Worm (Caenorhabditis elegans) whole organism, L2 larva: ENCODE data around the gene Y19D2B.1.

ENCODE experiments used
- C34F6.9 ChIP-seq: fragments of 150-350 bp; optimal IDR thresholded peaks from 2 replicates; lab custom pipeline; 2014; ENCODE audit warnings: missing biosample characterization, missing genetic modification characterization
- F13H6.1 ChIP-seq: sonication (generic microtip); optimal IDR thresholded peaks from 2 replicates; lab custom pipeline; 2016; ENCODE audit warnings: missing genetic modification characterization, missing compliant biosample characterization
- aly-2 ChIP-seq: fragments of 150-350 bp; optimal IDR thresholded peaks from 2 replicates; lab custom pipeline; 2014; ENCODE audit warnings: missing biosample characterization, missing genetic modification characterization
- ama-1 ChIP-seq: fragments of 150-350 bp; optimal IDR thresholded peaks from 2 replicates; lab custom pipeline; 2018; ENCODE audit warnings: inconsistent platforms
- blmp-1 ChIP-seq: sonication (generic microtip); optimal IDR thresholded peaks from 2 replicates; lab custom pipeline; 2017; ENCODE audit warnings: missing genetic modification characterization, mild to moderate bottlenecking, missing compliant biosample characterization, antibody characterized with exemption, moderate library complexity; ENCODE audit not compliant: insufficient read depth
- ceh-16 ChIP-seq: fragments of 150-350 bp; optimal IDR thresholded peaks from 2 replicates; lab custom pipeline; 2014; ENCODE audit warnings: missing biosample characterization, missing genetic modification characterization
- ceh-82 ChIP-seq: fragments of 150-350 bp; optimal IDR thresholded peaks from 2 replicates; lab custom pipeline; 2014; ENCODE audit warnings: missing biosample characterization, missing genetic modification characterization
- dmd-4 ChIP-seq: sonication (generic microtip); optimal IDR thresholded peaks from 2 replicates; lab custom pipeline; 2017; ENCODE audit warnings: missing biosample characterization, missing genetic modification characterization
- egl-27 ChIP-seq: sonication (generic microtip); optimal IDR thresholded peaks from 3 replicates; lab custom pipeline; 2017; ENCODE audit warnings: missing biosample characterization, missing genetic modification reagents, missing genetic modification characterization
- elt-1 ChIP-seq: fragments of 150-350 bp; optimal IDR thresholded peaks from 2 replicates; lab custom pipeline; 2014; ENCODE audit warnings: missing biosample characterization, missing genetic modification characterization
- elt-3 ChIP-seq: sonication (generic microtip); optimal IDR thresholded peaks from 2 replicates; lab custom pipeline; 2017; ENCODE audit warnings: missing biosample characterization, missing genetic modification characterization
- fos-1 ChIP-seq: fragments of 150-350 bp; optimal IDR thresholded peaks from 2 replicates; lab custom pipeline; 2014; ENCODE audit warnings: missing biosample characterization, missing genetic modification characterization
- gmeb-1 ChIP-seq: fragments of 150-350 bp; optimal IDR thresholded peaks from 2 replicates; lab custom pipeline; 2014; ENCODE audit warnings: missing biosample characterization, missing genetic modification characterization
- lin-11 ChIP-seq: fragments of 150-350 bp; sonication (generic microtip); optimal IDR thresholded peaks from 2 replicates; lab custom pipeline; 2014; ENCODE audit warnings: missing biosample characterization, missing genetic modification characterization, inconsistent platforms, mixed read lengths
- lin-13 ChIP-seq: fragments of 150-350 bp; optimal IDR thresholded peaks from 2 replicates; lab custom pipeline; 2014; ENCODE audit warnings: missing biosample characterization, missing genetic modification reagents, missing genetic modification characterization
- mab-5 ChIP-seq: fragments of 150-350 bp; optimal IDR thresholded peaks from 2 replicates; lab custom pipeline; 2014; ENCODE audit warnings: missing biosample characterization, missing genetic modification characterization
- mdl-1 ChIP-seq, 2 experiments: fragments of 150-350 bp in 1 of 2; sonication (generic microtip) in 1 of 2; optimal IDR thresholded peaks; 2 replicates each; lab custom pipeline; 2017; ENCODE audit warnings: missing biosample characterization in 2 of 2, missing genetic modification characterization in 2 of 2
- nhr-10 ChIP-seq: sonication (generic microtip); optimal IDR thresholded peaks from 2 replicates; lab custom pipeline; 2017; ENCODE audit warnings: missing biosample characterization, missing genetic modification characterization
- nhr-12 ChIP-seq: fragments of 150-350 bp; optimal IDR thresholded peaks from 2 replicates; lab custom pipeline; 2014; ENCODE audit warnings: missing biosample characterization, missing genetic modification characterization
- nhr-21 ChIP-seq: fragments of 150-350 bp; optimal IDR thresholded peaks from 2 replicates; lab custom pipeline; 2014; ENCODE audit warnings: missing biosample characterization, missing genetic modification characterization
- nhr-237 ChIP-seq: fragments of 150-350 bp; optimal IDR thresholded peaks from 2 replicates; lab custom pipeline; 2014; ENCODE audit warnings: missing biosample characterization, missing genetic modification characterization
- nhr-25 ChIP-seq: fragments of 150-350 bp; sonication (generic microtip); optimal IDR thresholded peaks from 3 replicates; lab custom pipeline; 2014; ENCODE audit warnings: missing biosample characterization, missing genetic modification characterization
- nhr-6 ChIP-seq: fragments of 150-350 bp; optimal IDR thresholded peaks from 2 replicates; lab custom pipeline; 2014; ENCODE audit warnings: missing biosample characterization, missing genetic modification characterization
- nhr-77 ChIP-seq: fragments of 150-350 bp; optimal IDR thresholded peaks from 2 replicates; lab custom pipeline; 2014; ENCODE audit warnings: missing biosample characterization, missing genetic modification characterization
- peb-1 ChIP-seq: fragments of 150-350 bp; optimal IDR thresholded peaks from 2 replicates; lab custom pipeline; 2014; ENCODE audit warnings: missing biosample characterization, missing genetic modification characterization
- sem-4 ChIP-seq: fragments of 150-350 bp; optimal IDR thresholded peaks from 2 replicates; lab custom pipeline; 2014; ENCODE audit warnings: missing biosample characterization, missing genetic modification reagents, missing genetic modification characterization
- sma-9 ChIP-seq, 2 experiments: fragments of 150-350 bp in 1 of 2; sonication (generic microtip) in 1 of 2; optimal IDR thresholded peaks; 2 replicates each; lab custom pipeline; 2014 to 2016; ENCODE audit warnings: missing genetic modification characterization in 2 of 2, mild to moderate bottlenecking in 1 of 2, missing biosample characterization in 1 of 2, missing compliant biosample characterization in 1 of 2, missing genetic modification reagents in 1 of 2, moderate library complexity in 1 of 2
- unc-39 ChIP-seq: fragments of 150-350 bp; optimal IDR thresholded peaks from 2 replicates; lab custom pipeline; 2014; ENCODE audit warnings: missing biosample characterization, missing genetic modification characterization
- unc-62 ChIP-seq: fragments of 150-350 bp; optimal IDR thresholded peaks from 2 replicates; lab custom pipeline; 2014; ENCODE audit warnings: missing biosample characterization, missing genetic modification reagents, missing genetic modification characterization
- zag-1 ChIP-seq: fragments of 150-350 bp; optimal IDR thresholded peaks from 2 replicates; lab custom pipeline; 2014; ENCODE audit warnings: missing biosample characterization, missing genetic modification characterization
- ztf-1 ChIP-seq: fragments of 200-800 bp; sonication (Bioruptor generic); conservative IDR thresholded peaks from 2 replicates; pipeline ENCODE4 v1.3.6; 2022; ENCODE audit warnings: missing genetic modification characterization, missing compliant biosample characterization
- ztf-11 ChIP-seq: sonication (generic microtip); optimal IDR thresholded peaks from 2 replicates; lab custom pipeline; 2017; ENCODE audit warnings: missing biosample characterization, missing genetic modification characterization
- ztf-4 ChIP-seq: fragments of 150-350 bp; optimal IDR thresholded peaks from 2 replicates; lab custom pipeline; 2014; ENCODE audit warnings: missing biosample characterization, missing genetic modification characterization

Gene Y19D2B.1

DNA sequence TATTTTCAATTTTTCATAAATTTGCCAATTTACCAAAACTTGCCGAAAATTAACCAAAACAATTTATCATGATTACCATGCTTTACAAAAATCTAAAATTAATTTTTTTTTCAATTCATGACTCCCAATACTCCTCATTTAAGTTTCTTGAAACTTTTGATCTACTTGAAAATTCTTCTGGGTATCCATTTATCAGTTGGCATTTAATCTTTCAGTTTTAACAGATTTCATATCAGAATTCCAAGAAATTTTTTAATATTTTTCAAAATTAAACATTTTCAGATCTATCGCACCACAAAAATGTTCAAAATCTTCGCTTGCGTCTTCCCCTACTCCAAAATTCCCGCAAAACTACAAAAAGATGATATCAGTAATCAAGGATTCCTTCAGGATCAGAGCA, 1.2 kb upstream of the Y19D2B.1 start, which contains the start of gene Y19D2B.2:
Y19D2B.2 (plus strand) TSS at position 301 of the 400 bp plus-strand sequence.
- TF ChIP-seq nhr-25 (tag; lab: Kevin White, UChicago): no peak
- no peak for TF ChIP-seq nhr-21 (tag; lab: Kevin White, UChicago)
- TF ChIP-seq unc-62 (GFP tag; lab: Kevin White, UChicago): no peak
- no peak for TF ChIP-seq elt-3 (tag; lab: Kevin White, UChicago)
- no peak for TF ChIP-seq F13H6.1 (tag; lab: Kevin White, UChicago)
- no peak for TF ChIP-seq gmeb-1 (tag; lab: Kevin White, UChicago)
- no peak for TF ChIP-seq nhr-10 (tag; lab: Kevin White, UChicago)
- TF ChIP-seq mab-5 (tag; lab: Kevin White, UChicago): no peak

- TF ChIP-seq fos-1 (tag; lab: Kevin White, UChicago) (peak; percentile 60), ztf-1 (GFP tag; lab: Robert Waterston, UW) (no peak), peb-1 (tag; lab: Kevin White, UChicago) (no peak), nhr-21 (tag; lab: Kevin White, UChicago) (no peak), mab-5 (tag; lab: Kevin White, UChicago) (no peak), nhr-6 (tag; lab: Kevin White, UChicago) (no peak)
These were observed 4.4 kb downstream of the Y19D2B.1 start, which contains the start of gene tba-4 for ce11 chrII:10918293-10918756. TSS of gene tba-4 (plus strand) at chrII:10918706.

- TF ChIP-seq sem-4 (tag; lab: Kevin White, UChicago) (no peak), lin-13 (GFP tag; lab: Kevin White, UChicago) (no peak), lin-11 (tag; lab: Kevin White, UChicago) (no peak), blmp-1 (tag; lab: Kevin White, UChicago) (no peak), ceh-16 (tag; lab: Kevin White, UChicago) (no peak), ceh-82 (tag; lab: Kevin White, UChicago) (no peak), ztf-11 (tag; lab: Kevin White, UChicago) (no peak), aly-2 (tag; lab: Kevin White, UChicago) (no peak), nhr-237 (no peak), mdl-1 (tag; optimal IDR thresholded peaks at IDR 0.05; lab: Kevin White, UChicago) (no peak)
These were observed 5.6 kb downstream of the Y19D2B.1 start, which contains the start of gene F44F4.10 for ce11 chrII:10917174-10917573. TSS of gene F44F4.10 (minus strand) at chrII:10917274.

- TF ChIP-seq zag-1 (tag; lab: Kevin White, UChicago) (no peak), egl-27 (tag; lab: Kevin White, UChicago) (no peak), nhr-6 (tag; lab: Kevin White, UChicago) (no peak), nhr-77 (no peak), mdl-1 (tag; optimal IDR thresholded peaks at IDR 0.05; lab: Kevin White, UChicago) (no peak), aly-2 (tag; lab: Kevin White, UChicago) (no peak), C34F6.9 (no peak), fos-1 (tag; lab: Kevin White, UChicago) (no peak), blmp-1 (tag; lab: Kevin White, UChicago) (no peak), gmeb-1 (tag; lab: Kevin White, UChicago) (no peak)
These were observed 7.0 kb downstream of the Y19D2B.1 start, which contains the start of gene F44F4.9 for ce11 chrII:10915732-10916131. TSS of gene F44F4.9 (minus strand) at chrII:10915832.

- no peak for TF ChIP-seq nhr-25 (tag; lab: Kevin White, UChicago)
These were observed 8.4 kb downstream of the Y19D2B.1 start, which contains the start of gene F44F4.15 for ce11 chrII:10914366-10914765. TSS of gene F44F4.15 (plus strand) at chrII:10914666.

DNA sequence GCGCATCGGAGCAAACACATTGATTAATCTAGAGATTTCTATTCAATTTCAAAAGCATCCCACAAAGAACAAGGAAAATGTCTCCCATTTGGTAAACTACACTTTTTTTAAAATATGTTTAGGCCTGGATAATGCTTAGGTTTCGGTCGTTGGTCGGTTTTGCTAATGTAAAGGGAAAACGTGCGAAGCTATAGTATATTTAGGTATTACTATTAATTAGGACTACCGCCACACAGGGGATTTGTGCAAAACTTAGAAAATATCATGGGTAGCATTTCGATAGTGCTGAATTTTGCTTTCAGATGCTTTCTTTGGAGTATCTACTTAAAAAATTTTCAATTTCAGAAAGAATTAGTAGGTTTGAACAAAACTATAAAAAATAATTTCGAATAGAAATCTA, 9.8 kb downstream of the Y19D2B.1 start:
- no peak for TF ChIP-seq unc-39 (tag; lab: Kevin White, UChicago)
- TF ChIP-seq nhr-237: no peak
- no peak for TF ChIP-seq F13H6.1 (tag; lab: Kevin White, UChicago)
- TF ChIP-seq mab-5 (tag; lab: Kevin White, UChicago): no peak
- no peak for TF ChIP-seq lin-11 (tag; lab: Kevin White, UChicago)
- TF ChIP-seq elt-1 (tag; lab: Kevin White, UChicago): no peak
- no peak for TF ChIP-seq ama-1 (lab: Kevin White, UChicago)
- no peak for TF ChIP-seq nhr-12
- no peak for TF ChIP-seq sma-9 (GFP tag; optimal IDR thresholded peaks at IDR 0.05; lab: Kevin White, UChicago)
- no peak for TF ChIP-seq sma-9 (tag; optimal IDR thresholded peaks at IDR 0.05; lab: Kevin White, UChicago)
- TF ChIP-seq elt-3 (tag; lab: Kevin White, UChicago): no peak
- TF ChIP-seq dmd-4 (tag; lab: Kevin White, UChicago): no peak
- no peak for TF ChIP-seq ztf-4 (tag; lab: Kevin White, UChicago)
- TF ChIP-seq aly-2 (tag; lab: Kevin White, UChicago): no peak
